Worm (Caenorhabditis elegans) whole organism, L4 larva: ENCODE results near the gene F28G4.3.
A peak's percentile ranks its signal among the peaks of the same experiment; 100 is the strongest.

ENCODE experiments used
- D1046.2 ChIP-seq: fragments of 200-800 bp; sonication (Bioruptor generic); IDR thresholded peaks from 2 replicates; pipeline ENCODE4 v1.3.6; 2022; ENCODE audit warnings: missing genetic modification characterization, missing compliant biosample characterization
- R02D3.7 ChIP-seq: fragments of 150-350 bp; sonication (generic microtip); optimal IDR thresholded peaks from 3 replicates; lab custom pipeline; 2014; ENCODE audit warnings: missing biosample characterization, missing genetic modification characterization
- Y75B8A.6 ChIP-seq: fragments of 200-800 bp; sonication (Bioruptor generic); IDR thresholded peaks from 2 replicates; pipeline ENCODE4 v1.3.6; 2022; ENCODE audit warnings: missing genetic modification reagents, missing genetic modification characterization, missing compliant biosample characterization
- ZK546.5 ChIP-seq, 2 experiments: sonication (generic microtip); optimal IDR thresholded peaks; 2 replicates each; lab custom pipeline; 2017; ENCODE audit warnings: missing biosample characterization in 2 of 2, missing genetic modification characterization in 2 of 2
- aha-1 ChIP-seq: fragments of 150-350 bp; peaks from one replicate; lab custom pipeline; 2014; ENCODE audit warnings: missing biosample characterization, missing genetic modification characterization
- aly-2 ChIP-seq: sonication (generic microtip); optimal IDR thresholded peaks from 2 replicates; lab custom pipeline; 2018; ENCODE audit warnings: missing biosample characterization, missing genetic modification characterization
- attf-4 ChIP-seq: sonication (generic microtip); optimal IDR thresholded peaks from 3 replicates; lab custom pipeline; 2017; ENCODE audit warnings: missing biosample characterization, missing genetic modification characterization
- ceh-28 ChIP-seq: fragments of 150-350 bp; optimal IDR thresholded peaks from 2 replicates; lab custom pipeline; 2014; ENCODE audit warnings: missing biosample characterization, missing genetic modification reagents, missing genetic modification characterization
- ctbp-1 ChIP-seq: fragments of 200-800 bp; sonication (Bioruptor generic); IDR thresholded peaks from 2 replicates; pipeline ENCODE4 v1.3.6; 2022; ENCODE audit warnings: missing genetic modification reagents, missing genetic modification characterization, missing compliant biosample characterization
- daf-19 ChIP-seq: fragments of 200-800 bp; sonication (Bioruptor generic); conservative IDR thresholded peaks from 2 replicates; pipeline ENCODE4 v1.3.6; 2022; ENCODE audit warnings: missing genetic modification characterization, missing compliant biosample characterization
- daf-8 ChIP-seq: fragments of 200-800 bp; sonication (Bioruptor generic); IDR thresholded peaks from 2 replicates; pipeline ENCODE4 v1.3.6; 2022; ENCODE audit warnings: missing genetic modification characterization, missing compliant biosample characterization
- dmd-6 ChIP-seq: fragments of 200-800 bp; sonication (Bioruptor generic); IDR thresholded peaks from 2 replicates; pipeline ENCODE4 v1.3.6; 2022; ENCODE audit warnings: missing genetic modification reagents, missing genetic modification characterization, missing compliant biosample characterization
- duxl-1 ChIP-seq: sonication (generic microtip); optimal IDR thresholded peaks from 2 replicates; lab custom pipeline; 2016; ENCODE audit warnings: mild to moderate bottlenecking, missing genetic modification characterization, moderate library complexity, missing compliant biosample characterization; ENCODE audit not compliant: poor library complexity
- gei-8 ChIP-seq: fragments of 200-800 bp; sonication (Bioruptor generic); optimal IDR thresholded peaks from 2 replicates; lab custom pipeline; 2018; ENCODE audit warnings: mild to moderate bottlenecking, missing genetic modification characterization, missing compliant biosample characterization
- hif-1 ChIP-seq, 2 experiments: sonication (generic microtip); optimal IDR thresholded peaks; 2 replicates each; lab custom pipeline; 2016 to 2017; ENCODE audit warnings: missing compliant biosample characterization in 2 of 2, missing genetic modification characterization in 2 of 2, missing genetic modification reagents in 2 of 2, missing genotype in 2 of 2, mild to moderate bottlenecking in 1 of 2
- hlh-11 ChIP-seq: fragments of 200-800 bp; sonication (Bioruptor generic); optimal IDR thresholded peaks from 2 replicates; lab custom pipeline; 2018; ENCODE audit warnings: mild to moderate bottlenecking, missing genetic modification characterization, missing compliant biosample characterization
- hlh-30 ChIP-seq: sonication (generic microtip); optimal IDR thresholded peaks from 2 replicates; lab custom pipeline; 2017; ENCODE audit warnings: antibody characterized with exemption, mild to moderate bottlenecking, missing genetic modification characterization, missing compliant biosample characterization; ENCODE audit not compliant: insufficient read depth
- lin-1 ChIP-seq: fragments of 200-800 bp; sonication (Bioruptor generic); IDR thresholded peaks from 2 replicates; pipeline ENCODE4 v1.3.6; 2022; ENCODE audit warnings: missing genetic modification reagents, missing genetic modification characterization, missing compliant biosample characterization
- lsy-2 ChIP-seq, 2 experiments: fragments of 150-350 bp in 1 of 2; sonication (generic microtip) in 1 of 2; optimal IDR thresholded peaks; 2 replicates each; lab custom pipeline; 2014 to 2017; ENCODE audit warnings: missing biosample characterization in 2 of 2, missing genetic modification characterization in 2 of 2
- madf-5 ChIP-seq, 2 experiments: fragments of 200-800 bp; sonication (Bioruptor generic); IDR thresholded peaks; 2 replicates each; pipeline ENCODE4 v1.3.6; 2022; ENCODE audit warnings: missing compliant biosample characterization in 2 of 2, missing genetic modification characterization in 2 of 2
- mdt-29 ChIP-seq: fragments of 200-800 bp; sonication (Bioruptor generic); IDR thresholded peaks from 2 replicates; pipeline ENCODE4 v1.3.6; 2022; ENCODE audit warnings: missing genetic modification reagents, missing genetic modification characterization, missing compliant biosample characterization
- nhr-10 ChIP-seq: fragments of 150-350 bp; optimal IDR thresholded peaks from 2 replicates; lab custom pipeline; 2014; ENCODE audit warnings: missing biosample characterization, missing genetic modification characterization
- nhr-11 ChIP-seq: fragments of 150-350 bp; optimal IDR thresholded peaks from 2 replicates; lab custom pipeline; 2014; ENCODE audit warnings: missing biosample characterization, missing genetic modification characterization
- nhr-111 ChIP-seq: fragments of 200-800 bp; sonication (Bioruptor generic); optimal IDR thresholded peaks from 2 replicates; lab custom pipeline; 2018; ENCODE audit warnings: mild to moderate bottlenecking, missing genetic modification characterization, missing compliant biosample characterization
- nhr-25 ChIP-seq: sonication (generic microtip); optimal IDR thresholded peaks from 2 replicates; lab custom pipeline; 2017; ENCODE audit warnings: missing genetic modification characterization, mild to moderate bottlenecking, missing compliant biosample characterization, antibody characterized with exemption, moderate library complexity, borderline replicate concordance; ENCODE audit not compliant: insufficient read depth
- nhr-28 ChIP-seq: fragments of 150-350 bp; optimal IDR thresholded peaks from 2 replicates; lab custom pipeline; 2014; ENCODE audit warnings: missing biosample characterization, missing genetic modification characterization
- nhr-42 ChIP-seq: fragments of 200-800 bp; sonication (Bioruptor generic); IDR thresholded peaks from 2 replicates; pipeline ENCODE4 v1.3.6; 2022; ENCODE audit warnings: missing genetic modification characterization, missing compliant biosample characterization
- nhr-48 ChIP-seq: sonication (generic microtip); optimal IDR thresholded peaks from 2 replicates; lab custom pipeline; 2016; ENCODE audit warnings: mild to moderate bottlenecking, missing genetic modification characterization, missing compliant biosample characterization
- nhr-77 ChIP-seq: fragments of 150-350 bp; optimal IDR thresholded peaks from 2 replicates; lab custom pipeline; 2014; ENCODE audit warnings: missing biosample characterization, missing genetic modification characterization
- sdz-12 ChIP-seq: fragments of 200-800 bp; sonication (Bioruptor generic); optimal IDR thresholded peaks from 2 replicates; lab custom pipeline; 2018; ENCODE audit warnings: mild to moderate bottlenecking, missing genetic modification characterization, missing compliant biosample characterization
- snpc-4 ChIP-seq: fragments of 150-350 bp; optimal IDR thresholded peaks from 2 replicates; lab custom pipeline; 2014; ENCODE audit warnings: missing biosample characterization, missing genetic modification characterization
- spr-3 ChIP-seq: fragments of 200-800 bp; sonication (Bioruptor generic); optimal IDR thresholded peaks from 2 replicates; lab custom pipeline; 2018; ENCODE audit warnings: mild to moderate bottlenecking, missing genetic modification characterization, missing compliant biosample characterization
- unc-39 ChIP-seq: sonication (generic microtip); optimal IDR thresholded peaks from 2 replicates; lab custom pipeline; 2017; ENCODE audit warnings: missing biosample characterization, missing genetic modification characterization
- unc-62 ChIP-seq, 3 experiments: fragments of 150-350 bp in 1 of 3; sonication (generic microtip); optimal IDR thresholded peaks in 2 of 3; peaks in 1 of 3; 1 replicate in 1 of 3; 2 replicates in 2 of 3; lab custom pipeline; 2014 to 2017; ENCODE audit warnings: missing biosample characterization in 3 of 3, missing genetic modification characterization in 3 of 3, missing genetic modification reagents in 3 of 3, missing genotype in 1 of 3
- zag-1 ChIP-seq: fragments of 150-350 bp; optimal IDR thresholded peaks from 2 replicates; lab custom pipeline; 2014; ENCODE audit warnings: missing biosample characterization, missing genetic modification characterization
- zip-11 ChIP-seq: fragments of 200-800 bp; sonication (Bioruptor generic); IDR thresholded peaks from 2 replicates; pipeline ENCODE4 v1.3.6; 2022; ENCODE audit warnings: missing genetic modification characterization, missing compliant biosample characterization
- zip-2 ChIP-seq: fragments of 150-350 bp; optimal IDR thresholded peaks from 2 replicates; lab custom pipeline; 2014; ENCODE audit warnings: missing biosample characterization, missing genetic modification characterization

Gene F28G4.3

ce11 chrV:16317244-16317643 lies 29.7 kb upstream of the F28G4.3 start, which contains the start of gene srh-180:
Gene srh-180 (plus strand): TSS chrV:16317544.
- TF ChIP-seq lsy-2 (tag; optimal IDR thresholded peaks at IDR 0.05; lab: Kevin White, UChicago) (no peak), sdz-12 (GFP tag; lab: Kevin White, UChicago) (no peak), attf-4 (tag; lab: Kevin White, UChicago) (no peak), zip-11 (no peak), zag-1 (tag; lab: Kevin White, UChicago) (no peak), lin-1 (GFP tag; lab: Robert Waterston, UW) (no peak), unc-62 (GFP tag; optimal IDR thresholded peaks at IDR 0.05 in 1 of 2; lab: Kevin White, UChicago) (peak in 1 of 2 experiments; percentile 74), unc-62 (tag; optimal IDR thresholded peaks at IDR 0.05; lab: Kevin White, UChicago) (no peak)

- TF ChIP-seq lin-1 (GFP tag; lab: Robert Waterston, UW): no peak
- TF ChIP-seq snpc-4: no peak
- TF ChIP-seq daf-8: no peak
Measured at ce11 chrV:16315004-16315403, 27.5 kb upstream of the F28G4.3 start, which contains the start of gene str-214. Gene str-214 (plus strand): TSS chrV:16315304.

- no peak for TF ChIP-seq nhr-11
- no peak for TF ChIP-seq ZK546.5 (tag; optimal IDR thresholded peaks at IDR 0.05; lab: Kevin White, UChicago)
- peak; percentile 10 for TF ChIP-seq duxl-1
- TF ChIP-seq dmd-6 (GFP tag; lab: Robert Waterston, UW): peak; percentile 20; the same call in 1 of the 2 replicates
- TF ChIP-seq unc-62 (GFP tag; optimal IDR thresholded peaks at IDR 0.05 in 1 of 2; lab: Kevin White, UChicago): peak in 1 of 2 experiments; percentile 52
- no peak for TF ChIP-seq unc-62 (tag; optimal IDR thresholded peaks at IDR 0.05; lab: Kevin White, UChicago)
- peak; percentile 72 for TF ChIP-seq nhr-28 (tag; lab: Kevin White, UChicago)
- TF ChIP-seq hlh-30: peak; percentile 37
- TF ChIP-seq R02D3.7 (tag; lab: Kevin White, UChicago): no peak
- no peak for TF ChIP-seq mdt-29 (GFP tag; lab: Robert Waterston, UW)
- TF ChIP-seq hif-1 (tag; optimal IDR thresholded peaks at IDR 0.05; lab: Kevin White, UChicago): peak in 1 of 2 experiments; percentile 50
- no peak for TF ChIP-seq ceh-28
- TF ChIP-seq ctbp-1 (GFP tag; lab: Robert Waterston, UW): no peak
- TF ChIP-seq D1046.2 (GFP tag; lab: Robert Waterston, UW): no peak
- TF ChIP-seq gei-8: no peak
- TF ChIP-seq zip-2 (tag; lab: Kevin White, UChicago): peak; percentile 69
- TF ChIP-seq nhr-25 (tag; lab: Kevin White, UChicago): no peak
- no peak for TF ChIP-seq hlh-11 (tag; lab: Kevin White, UChicago)
- TF ChIP-seq nhr-42 (GFP tag; lab: Robert Waterston, UW): no peak
- no peak for TF ChIP-seq nhr-111 (GFP tag; lab: Kevin White, UChicago)
- no peak for TF ChIP-seq lin-1 (GFP tag; lab: Robert Waterston, UW)
- no peak for TF ChIP-seq nhr-10 (tag; lab: Kevin White, UChicago)
Measured at ce11 chrV:16309523-16309922, 22.0 kb upstream of the F28G4.3 start, which contains the start of gene oac-7. Gene oac-7 (plus strand): TSS chrV:16309805.

- TF ChIP-seq aha-1 (tag; lab: Kevin White, UChicago) (peak; percentile 93), nhr-48 (tag; lab: Kevin White, UChicago) (no peak)
Measured at ce11 chrV:16308343-16308742, 20.8 kb upstream of the F28G4.3 start.

- TF ChIP-seq unc-39 (no peak), nhr-48 (tag; lab: Kevin White, UChicago) (no peak), nhr-77 (tag; lab: Kevin White, UChicago) (no peak), spr-3 (GFP tag; lab: Kevin White, UChicago) (no peak), daf-19 (GFP tag; lab: Robert Waterston, UW) (no peak), madf-5 (GFP tag; IDR thresholded peaks at IDR 0.05; lab: Robert Waterston, UW) (no peak), ZK546.5 (tag; optimal IDR thresholded peaks at IDR 0.05; lab: Kevin White, UChicago) (no peak), aly-2 (tag; lab: Kevin White, UChicago) (no peak), Y75B8A.6 (no peak)
Measured at ce11 chrV:16307253-16307652, 19.7 kb upstream of the F28G4.3 start, which contains the start of gene srxa-7. Gene srxa-7 (plus strand): TSS chrV:16307553.
